Fruit fly (Drosophila melanogaster): ENCODE results near the gene Ssk.

DNA sequence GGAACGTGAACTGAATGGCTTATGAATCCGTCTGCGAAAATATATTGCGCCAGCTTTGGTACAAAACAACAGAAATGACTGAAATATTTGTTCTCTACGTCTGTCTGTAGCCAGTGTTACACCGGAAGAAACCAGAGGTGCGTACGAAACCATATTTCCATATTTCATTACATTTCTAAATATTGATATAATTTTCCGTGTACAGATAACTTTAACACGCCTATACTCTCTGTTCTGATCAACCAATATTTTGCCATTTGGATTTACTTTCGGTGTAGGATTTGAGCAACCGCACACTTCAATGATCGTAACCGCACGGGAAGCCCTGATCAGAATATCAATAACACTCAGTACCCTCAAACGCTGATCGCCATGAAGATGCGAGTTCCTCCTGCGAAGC is 6.4 kb downstream of the Ssk start:
- TF ChIP-seq fru (GFP tag; optimal IDR thresholded peaks at IDR 0.05) (peak; percentile 67), lola (GFP tag; optimal IDR thresholded peaks at IDR 0.05) (no peak), GATAd (GFP tag; optimal IDR thresholded peaks at IDR 0.05) (no peak), Dfd (GFP tag; optimal IDR thresholded peaks at IDR 0.05) (no peak), Hr83 (GFP tag; optimal IDR thresholded peaks at IDR 0.05; ENCODE audit: poor library complexity, severe bottlenecking) (no peak), pan (optimal IDR thresholded peaks at IDR 0.05) (no peak), Myc (optimal IDR thresholded peaks at IDR 0.05) (no peak)

Measured in whole organism, wandering third instar larva.